Worm (Caenorhabditis elegans) whole organism, L4 larva: ENCODE measurements around the gene cutl-9.

Experiments used
- D1046.2 ChIP-seq: fragments of 200-800 bp; sonication (Bioruptor generic); IDR thresholded peaks from 2 replicates; pipeline ENCODE4 v1.3.6; 2022; ENCODE audit warnings: missing genetic modification characterization, missing compliant biosample characterization
- F26F4.8 ChIP-seq: fragments of 200-800 bp; sonication (Bioruptor generic); conservative IDR thresholded peaks from 2 replicates; pipeline ENCODE4 v1.3.6; 2022; ENCODE audit warnings: missing genetic modification characterization, missing compliant biosample characterization
- R02D3.7 ChIP-seq: fragments of 150-350 bp; sonication (generic microtip); optimal IDR thresholded peaks from 3 replicates; lab custom pipeline; 2014; ENCODE audit warnings: missing biosample characterization, missing genetic modification characterization
- aha-1 ChIP-seq: fragments of 150-350 bp; peaks from one replicate; lab custom pipeline; 2014; ENCODE audit warnings: missing biosample characterization, missing genetic modification characterization
- ceh-62 ChIP-seq: sonication (generic microtip); optimal IDR thresholded peaks from 2 replicates; lab custom pipeline; 2017; ENCODE audit warnings: missing biosample characterization, missing genetic modification characterization
- ceh-82 ChIP-seq: sonication (generic microtip); optimal IDR thresholded peaks from 2 replicates; lab custom pipeline; 2017; ENCODE audit warnings: missing biosample characterization, missing genetic modification characterization
- daf-8 ChIP-seq: fragments of 200-800 bp; sonication (Bioruptor generic); IDR thresholded peaks from 2 replicates; pipeline ENCODE4 v1.3.6; 2022; ENCODE audit warnings: missing genetic modification characterization, missing compliant biosample characterization
- egl-27 ChIP-seq: sonication (generic microtip); optimal IDR thresholded peaks from 3 replicates; lab custom pipeline; 2017; ENCODE audit warnings: missing biosample characterization, missing genetic modification reagents, missing genetic modification characterization
- hlh-11 ChIP-seq: fragments of 200-800 bp; sonication (Bioruptor generic); optimal IDR thresholded peaks from 2 replicates; lab custom pipeline; 2018; ENCODE audit warnings: mild to moderate bottlenecking, missing genetic modification characterization, missing compliant biosample characterization
- hlh-30 ChIP-seq: sonication (generic microtip); optimal IDR thresholded peaks from 2 replicates; lab custom pipeline; 2017; ENCODE audit warnings: antibody characterized with exemption, mild to moderate bottlenecking, missing genetic modification characterization, missing compliant biosample characterization; ENCODE audit not compliant: insufficient read depth
- lin-15B ChIP-seq: fragments of 150-350 bp; sonication (generic microtip); optimal IDR thresholded peaks from 3 replicates; lab custom pipeline; 2014; ENCODE audit warnings: missing biosample characterization, missing genetic modification characterization
- lin-29 ChIP-seq: fragments of 200-800 bp; sonication (Bioruptor generic); IDR thresholded peaks from 2 replicates; pipeline ENCODE4 v1.3.6; 2022; ENCODE audit warnings: missing genetic modification reagents, missing genetic modification characterization, missing compliant biosample characterization
- lin-38 ChIP-seq: fragments of 200-800 bp; sonication (Bioruptor generic); IDR thresholded peaks from 2 replicates; pipeline ENCODE4 v1.3.6; 2022; ENCODE audit warnings: missing genetic modification reagents, missing genetic modification characterization, missing compliant biosample characterization
- madf-9 ChIP-seq: fragments of 200-800 bp; sonication (Bioruptor generic); conservative IDR thresholded peaks from 2 replicates; pipeline ENCODE4 v1.3.6; 2022; ENCODE audit warnings: missing genetic modification reagents, missing genetic modification characterization, missing compliant biosample characterization
- mdt-29 ChIP-seq: fragments of 200-800 bp; sonication (Bioruptor generic); IDR thresholded peaks from 2 replicates; pipeline ENCODE4 v1.3.6; 2022; ENCODE audit warnings: missing genetic modification reagents, missing genetic modification characterization, missing compliant biosample characterization
- mxl-3 ChIP-seq: fragments of 200-800 bp; sonication (Bioruptor generic); optimal IDR thresholded peaks from 2 replicates; lab custom pipeline; 2018; ENCODE audit warnings: mild to moderate bottlenecking, missing genetic modification characterization, missing compliant biosample characterization
- nhr-25 ChIP-seq: sonication (generic microtip); optimal IDR thresholded peaks from 2 replicates; lab custom pipeline; 2017; ENCODE audit warnings: missing genetic modification characterization, mild to moderate bottlenecking, missing compliant biosample characterization, antibody characterized with exemption, moderate library complexity, borderline replicate concordance; ENCODE audit not compliant: insufficient read depth
- nhr-28 ChIP-seq: fragments of 150-350 bp; optimal IDR thresholded peaks from 2 replicates; lab custom pipeline; 2014; ENCODE audit warnings: missing biosample characterization, missing genetic modification characterization
- nhr-48 ChIP-seq: sonication (generic microtip); optimal IDR thresholded peaks from 2 replicates; lab custom pipeline; 2016; ENCODE audit warnings: mild to moderate bottlenecking, missing genetic modification characterization, missing compliant biosample characterization
- nhr-6 ChIP-seq: fragments of 150-350 bp; optimal IDR thresholded peaks from 2 replicates; lab custom pipeline; 2014; ENCODE audit warnings: missing biosample characterization, missing genetic modification characterization
- set-16 ChIP-seq: fragments of 200-800 bp; sonication (Bioruptor generic); IDR thresholded peaks from 2 replicates; pipeline ENCODE4 v1.3.6; 2022; ENCODE audit warnings: missing genetic modification reagents, missing genetic modification characterization, missing compliant biosample characterization
- tra-1 ChIP-seq: fragments of 200-800 bp; sonication (Bioruptor generic); IDR thresholded peaks from 2 replicates; pipeline ENCODE4 v1.3.6; 2022; ENCODE audit warnings: missing genetic modification reagents, missing genetic modification characterization, missing compliant biosample characterization
- zfp-2 ChIP-seq: sonication (generic microtip); optimal IDR thresholded peaks from 2 replicates; lab custom pipeline; 2016; ENCODE audit warnings: mild to moderate bottlenecking, missing genetic modification characterization, missing compliant biosample characterization
- zfp-3 ChIP-seq: fragments of 200-800 bp; sonication (Bioruptor generic); conservative IDR thresholded peaks from 2 replicates; pipeline ENCODE4 v1.3.6; 2022; ENCODE audit warnings: missing genetic modification reagents, missing genetic modification characterization, missing compliant biosample characterization
- zip-2 ChIP-seq: fragments of 150-350 bp; optimal IDR thresholded peaks from 2 replicates; lab custom pipeline; 2014; ENCODE audit warnings: missing biosample characterization, missing genetic modification characterization
- ztf-11 ChIP-seq: fragments of 150-350 bp; optimal IDR thresholded peaks from 2 replicates; lab custom pipeline; 2014; ENCODE audit warnings: missing biosample characterization, missing genetic modification characterization

cutl-9 gene

ce11 chrII:10660892-10661291 is 38.8 kb downstream of the cutl-9 start, which contains the start of gene marc-2 (continued):
- no peak for TF ChIP-seq ceh-82
- TF ChIP-seq hlh-30 (tag; lab: Kevin White, UChicago) = no peak
- TF ChIP-seq, all 104 proteins: peak for 0

- TF ChIP-seq hlh-30 (tag; lab: Kevin White, UChicago) (peak; percentile 68), set-16 (GFP tag; lab: Robert Waterston, UW) (peak; percentile 56), hlh-11 (tag; lab: Kevin White, UChicago) (peak; percentile 53), nhr-28 (peak; percentile 1), nhr-48 (tag; lab: Kevin White, UChicago) (no peak)
These were observed 39.5 kb downstream of the cutl-9 start for ce11 chrII:10661448-10662064.

- TF ChIP-seq egl-27 (tag; lab: Kevin White, UChicago) (no peak), aha-1 (peak; percentile 86)
These were observed 40.2 kb downstream of the cutl-9 start for ce11 chrII:10662279-10662678.

- TF ChIP-seq lin-38 (GFP tag; lab: Robert Waterston, UW) (peak; percentile 88), nhr-25 (no peak)
These were observed 40.6 kb downstream of the cutl-9 start, which contains the start of gene D2089.8 for ce11 chrII:10662698-10663097. Gene D2089.8 (minus strand): TSS chrII:10662781.

ce11 chrII:10665031-10665430 is 43.0 kb downstream of the cutl-9 start, which contains the start of gene D2089.3:
Gene D2089.3 (minus strand): TSS chrII:10665131.
- TF ChIP-seq aha-1 (peak; percentile 66), ztf-11 (no peak)
- TF ChIP-seq, all 104 proteins: peak for 1

DNA sequence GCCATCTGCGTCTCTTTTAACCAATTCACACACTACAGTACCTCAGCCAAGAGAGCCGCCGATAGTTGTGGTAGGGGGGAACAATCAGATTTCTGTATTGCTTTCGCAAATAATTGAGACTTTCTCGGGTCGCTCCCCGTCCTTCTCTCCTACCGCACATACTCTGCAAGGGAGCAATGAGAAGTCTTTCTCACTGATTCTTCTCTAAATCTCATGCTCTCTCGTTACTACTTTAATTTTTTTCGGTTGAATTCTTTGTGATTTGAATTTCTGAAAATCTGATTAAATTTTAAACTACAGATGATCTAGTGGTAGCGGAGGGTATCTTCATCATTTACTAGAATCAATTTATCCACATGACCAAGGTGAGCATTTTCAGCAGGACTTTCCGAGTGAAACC is 53.2 kb downstream of the cutl-9 start, which contains the start of gene ptb-1:
Gene ptb-1 (plus strand): TSS at position 301 of the 400 bp plus-strand sequence.
- TF ChIP-seq nhr-6 (no peak), lin-29 (GFP tag; lab: Robert Waterston, UW) (no peak), R02D3.7 (tag; lab: Kevin White, UChicago) (no peak), F26F4.8 (no peak), daf-8 (no peak), ceh-62 (tag; lab: Kevin White, UChicago) (no peak), mdt-29 (GFP tag; lab: Robert Waterston, UW) (no peak), nhr-48 (tag; lab: Kevin White, UChicago) (no peak), zip-2 (no peak), D1046.2 (GFP tag; lab: Robert Waterston, UW) (no peak), tra-1 (GFP tag; lab: Robert Waterston, UW) (no peak), zfp-3 (no peak), zfp-2 (no peak), mxl-3 (GFP tag; lab: Kevin White, UChicago) (no peak), lin-15B (tag; lab: Kevin White, UChicago) (no peak), madf-9 (no peak)
- TF ChIP-seq, all 104 proteins: peak for 0
